Worm (Caenorhabditis elegans) whole organism, dauer: ENCODE data around the gene tsr-2.

Source experiments
- unc-62 ChIP-seq: sonication (generic microtip); optimal IDR thresholded peaks from 2 replicates; lab custom pipeline; 2017; ENCODE audit warnings: missing biosample characterization, missing genetic modification reagents, missing genetic modification characterization

tsr-2 gene

ce11 chrIV:16696422-16696821 lies 40.0 kb downstream of the tsr-2 start:
- no peak for TF ChIP-seq unc-62 (GFP tag; lab: Kevin White, UChicago)

- TF ChIP-seq unc-62 (GFP tag; lab: Kevin White, UChicago) = no peak
Measured at ce11 chrIV:16706950-16707349, 50.5 kb downstream of the tsr-2 start.
